Fruit fly (Drosophila melanogaster): ENCODE measurements around the gene CG46426.

DNA sequence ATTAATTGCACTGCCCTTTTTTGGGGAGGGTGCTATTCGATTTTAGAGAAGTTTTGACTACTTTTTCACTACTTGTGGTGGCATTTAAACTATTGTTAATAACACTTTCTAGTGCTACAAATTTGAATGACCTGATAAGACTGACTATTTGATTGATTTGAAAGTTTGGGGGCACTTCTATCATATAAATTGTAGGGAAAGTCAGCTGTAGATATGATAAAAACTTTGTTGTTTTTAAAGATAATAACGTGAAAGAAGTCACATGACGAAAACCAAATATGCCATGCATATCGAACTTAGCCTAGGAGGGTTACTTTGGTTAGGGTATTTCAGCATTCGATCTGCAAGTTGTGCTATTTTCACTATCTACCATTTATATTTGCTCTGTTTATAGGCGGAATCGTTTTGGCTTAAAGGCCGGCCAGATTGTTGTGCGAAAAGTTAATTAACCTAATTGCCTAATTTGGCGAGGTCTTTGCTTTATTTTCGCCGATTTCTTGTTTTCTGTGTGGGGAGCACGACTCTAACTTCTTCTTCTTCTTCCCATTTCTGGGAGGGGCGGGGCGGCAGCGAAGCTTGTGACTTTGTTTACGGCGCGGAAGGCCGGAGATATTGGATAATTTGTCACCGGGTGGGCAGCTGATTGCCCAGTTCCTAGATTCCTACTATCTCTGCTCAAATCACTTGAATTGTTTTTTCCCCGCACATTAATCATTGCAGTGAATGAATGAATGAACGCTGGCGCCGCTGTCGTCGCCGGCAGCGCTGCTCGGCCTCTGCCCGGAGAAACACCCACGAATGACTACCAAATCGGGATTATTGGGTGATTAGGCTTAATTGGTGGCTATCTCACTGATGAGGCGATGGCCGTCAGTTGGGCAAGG is 29.6 kb upstream of the CG46426 start:
- TF ChIP-seq psq (optimal IDR thresholded peaks at IDR 0.05), result no peak
- no peak for TF ChIP-seq insv (optimal IDR thresholded peaks at IDR 0.05)

Data from Kc167 (cell line).